Fruit fly (Drosophila melanogaster) whole organism, prepupa: ENCODE data around the gene CG7322.

Experiments
- Blimp-1 ChIP-seq: fragments of 200-800 bp; sonication (Bioruptor generic); optimal IDR thresholded peaks from 3 replicates; lab custom pipeline; 2017; ENCODE audit warnings: missing biosample characterization, missing genetic modification characterization, mild to moderate bottlenecking, moderate library complexity, missing genetic modification reagents
- CG10669 ChIP-seq: fragments of 200-800 bp; sonication (Bioruptor generic); optimal IDR thresholded peaks from 3 replicates; lab custom pipeline; 2018; ENCODE audit warnings: missing biosample characterization, mild to moderate bottlenecking, missing genetic modification characterization, moderate library complexity
- CG11294 ChIP-seq: fragments of 200-800 bp; sonication (Bioruptor generic); IDR thresholded peaks from 2 replicates; pipeline ENCODE4 v1.3.6; 2022; ENCODE audit warnings: missing biosample characterization, missing genetic modification characterization
- CG11762 ChIP-seq: fragments of 200-800 bp; sonication (Bioruptor generic); optimal IDR thresholded peaks from 3 replicates; lab custom pipeline; 2016; ENCODE audit warnings: missing biosample characterization, missing genetic modification characterization; ENCODE audit not compliant: insufficient read depth
- CG11902 ChIP-seq: fragments of 200-800 bp; sonication (Bioruptor generic); optimal IDR thresholded peaks from 3 replicates; lab custom pipeline; 2016; ENCODE audit warnings: missing biosample characterization, missing genetic modification characterization
- CG15336 ChIP-seq: fragments of 200-800 bp; sonication (Bioruptor generic); IDR thresholded peaks from 2 replicates; pipeline ENCODE4 v1.3.6; 2022; ENCODE audit warnings: missing biosample characterization, missing genetic modification characterization
- CG16779 ChIP-seq: fragments of 200-800 bp; sonication (Bioruptor generic); optimal IDR thresholded peaks from 3 replicates; lab custom pipeline; 2017; ENCODE audit warnings: missing biosample characterization, mild to moderate bottlenecking, missing genetic modification characterization
- CG3032 ChIP-seq: fragments of 200-800 bp; optimal IDR thresholded peaks from 2 replicates; lab custom pipeline; 2019; ENCODE audit warnings: missing biosample characterization, mild to moderate bottlenecking, missing genetic modification characterization, moderate library complexity
- CG31627 ChIP-seq: fragments of 200-800 bp; sonication (Bioruptor generic); optimal IDR thresholded peaks from 3 replicates; lab custom pipeline; 2016; ENCODE audit warnings: missing biosample characterization, missing genetic modification characterization
- CG32006 ChIP-seq: fragments of 200-800 bp; sonication (Bioruptor generic); optimal IDR thresholded peaks from 3 replicates; lab custom pipeline; 2017; ENCODE audit warnings: missing biosample characterization, mild to moderate bottlenecking, missing genetic modification characterization
- CG34406 ChIP-seq: fragments of 200-800 bp; sonication (Bioruptor generic); optimal IDR thresholded peaks from 3 replicates; lab custom pipeline; 2016; ENCODE audit warnings: missing biosample characterization, missing genetic modification characterization
- CG3919 ChIP-seq: fragments of 200-800 bp; sonication (Bioruptor generic); optimal IDR thresholded peaks from 3 replicates; lab custom pipeline; 2016; ENCODE audit warnings: missing biosample characterization, missing genetic modification characterization
- CG4318 ChIP-seq: fragments of 200-800 bp; sonication (Bioruptor generic); optimal IDR thresholded peaks from 3 replicates; lab custom pipeline; 2017; ENCODE audit warnings: missing biosample characterization, mild to moderate bottlenecking, missing genetic modification characterization
- CG6163 ChIP-seq: fragments of 200-800 bp; sonication (Bioruptor generic); IDR thresholded peaks from 3 replicates; pipeline ENCODE4 v1.3.6; 2022; ENCODE audit warnings: missing biosample characterization, missing genetic modification characterization
- CG6276 ChIP-seq: fragments of 200-800 bp; sonication (Bioruptor generic); optimal IDR thresholded peaks from 2 replicates; lab custom pipeline; 2017; ENCODE audit warnings: missing biosample characterization, mild to moderate bottlenecking, missing genetic modification characterization
- CG6792 ChIP-seq: fragments of 200-800 bp; sonication (Bioruptor generic); optimal IDR thresholded peaks from 3 replicates; lab custom pipeline; 2016; ENCODE audit warnings: missing biosample characterization, missing genetic modification characterization
- CG6808 ChIP-seq: fragments of 200-800 bp; sonication (Bioruptor generic); optimal IDR thresholded peaks from 3 replicates; lab custom pipeline; 2017; ENCODE audit warnings: missing biosample characterization, missing genetic modification characterization, mild to moderate bottlenecking, moderate library complexity, missing genetic modification reagents
- CG6854 ChIP-seq: fragments of 200-800 bp; sonication (Bioruptor generic); optimal IDR thresholded peaks from 2 replicates; lab custom pipeline; 2017; ENCODE audit warnings: missing biosample characterization, mild to moderate bottlenecking, missing genetic modification characterization
- CG7368 ChIP-seq: fragments of 200-800 bp; sonication (Bioruptor generic); optimal IDR thresholded peaks from 3 replicates; lab custom pipeline; 2016; ENCODE audit warnings: missing biosample characterization, missing genetic modification characterization
- CG8119 ChIP-seq: fragments of 200-800 bp; sonication (Bioruptor generic); IDR thresholded peaks from 3 replicates; pipeline ENCODE4 v1.3.6; 2022; ENCODE audit warnings: missing biosample characterization, missing genetic modification characterization
- CG8319 ChIP-seq: fragments of 200-800 bp; sonication (Bioruptor generic); optimal IDR thresholded peaks from 3 replicates; lab custom pipeline; 2016; ENCODE audit warnings: missing biosample characterization, missing genetic modification characterization
- CG9139 ChIP-seq: fragments of 200-800 bp; sonication (Bioruptor generic); optimal IDR thresholded peaks from 3 replicates; lab custom pipeline; 2017; ENCODE audit warnings: missing biosample characterization, mild to moderate bottlenecking, missing genetic modification characterization
- Eip75B ChIP-seq: fragments of 200-800 bp; sonication (Bioruptor generic); optimal IDR thresholded peaks from 3 replicates; lab custom pipeline; 2016; ENCODE audit warnings: missing biosample characterization, missing genetic modification characterization
- Eip78C ChIP-seq: fragments of 200-800 bp; sonication (Bioruptor generic); peaks from one replicate; lab custom pipeline; 2016; ENCODE audit warnings: missing biosample characterization, missing genetic modification characterization
- Ets96B ChIP-seq: fragments of 200-800 bp; optimal IDR thresholded peaks from 2 replicates; lab custom pipeline; 2019; ENCODE audit warnings: missing biosample characterization, mild to moderate bottlenecking, missing genetic modification characterization, moderate library complexity
- Gug ChIP-seq: fragments of 200-800 bp; sonication (Bioruptor generic); IDR thresholded peaks from 2 replicates; pipeline ENCODE4 v1.3.6; 2022; ENCODE audit warnings: missing biosample characterization, missing genetic modification characterization
- Hr38 ChIP-seq: sonication (Bioruptor generic); optimal IDR thresholded peaks from 2 replicates; lab custom pipeline; 2016; ENCODE audit warnings: missing biosample characterization, missing genetic modification characterization
- Hr39 ChIP-seq: fragments of 200-800 bp; sonication (Bioruptor generic); optimal IDR thresholded peaks from 2 replicates; lab custom pipeline; 2016; ENCODE audit warnings: missing biosample characterization, missing genetic modification characterization
- OdsH ChIP-seq: fragments of 200-800 bp; sonication (Bioruptor generic); optimal IDR thresholded peaks from 3 replicates; lab custom pipeline; 2016; ENCODE audit warnings: missing biosample characterization, missing genetic modification characterization
- Smox ChIP-seq: fragments of 200-800 bp; sonication (Bioruptor generic); optimal IDR thresholded peaks from 3 replicates; lab custom pipeline; 2016; ENCODE audit warnings: missing biosample characterization, missing genetic modification characterization
- Sox14 ChIP-seq: fragments of 200-800 bp; sonication (Bioruptor generic); optimal IDR thresholded peaks from 3 replicates; lab custom pipeline; 2016; ENCODE audit warnings: missing biosample characterization, missing genetic modification characterization
- Sox15 ChIP-seq: fragments of 200-800 bp; sonication (Bioruptor generic); optimal IDR thresholded peaks from 3 replicates; lab custom pipeline; 2016; ENCODE audit warnings: missing biosample characterization, missing genetic modification characterization
- achi ChIP-seq: fragments of 200-800 bp; sonication (Bioruptor generic); optimal IDR thresholded peaks from 3 replicates; lab custom pipeline; 2016; ENCODE audit warnings: missing biosample characterization, missing genetic modification characterization
- acj6 ChIP-seq: fragments of 200-800 bp; sonication (Bioruptor generic); optimal IDR thresholded peaks from 3 replicates; lab custom pipeline; 2016; ENCODE audit warnings: missing biosample characterization, missing genetic modification characterization
- dsx ChIP-seq: fragments of 200-800 bp; optimal IDR thresholded peaks from 3 replicates; lab custom pipeline; 2019; ENCODE audit warnings: missing biosample characterization, mild to moderate bottlenecking, missing genetic modification characterization, moderate library complexity; ENCODE audit not compliant: poor library complexity, severe bottlenecking
- eg ChIP-seq: fragments of 200-800 bp; sonication (Bioruptor generic); IDR thresholded peaks from 3 replicates; pipeline ENCODE4 v1.3.6; 2022; ENCODE audit warnings: missing biosample characterization, missing genetic modification characterization
- esn ChIP-seq: fragments of 200-800 bp; sonication (Bioruptor generic); optimal IDR thresholded peaks from 2 replicates; lab custom pipeline; 2016; ENCODE audit warnings: missing biosample characterization, mild to moderate bottlenecking, missing genetic modification characterization, moderate library complexity
- fd59A ChIP-seq: fragments of 200-800 bp; sonication (Bioruptor generic); optimal IDR thresholded peaks from 2 replicates; lab custom pipeline; 2017; ENCODE audit warnings: missing biosample characterization, mild to moderate bottlenecking, missing genetic modification characterization, missing genetic modification reagents
- fd85E ChIP-seq: fragments of 200-800 bp; sonication (Bioruptor generic); optimal IDR thresholded peaks from 3 replicates; lab custom pipeline; 2016; ENCODE audit warnings: missing biosample characterization, missing genetic modification characterization
- pdm3 ChIP-seq: fragments of 200-800 bp; sonication (Bioruptor generic); optimal IDR thresholded peaks from 3 replicates; lab custom pipeline; 2016; ENCODE audit warnings: missing biosample characterization, missing genetic modification characterization
- salr ChIP-seq, 2 experiments: fragments of 200-800 bp; sonication (Bioruptor generic); optimal IDR thresholded peaks; 3 replicates each; lab custom pipeline; 2016 to 2018; ENCODE audit warnings: missing biosample characterization in 2 of 2, missing genetic modification characterization in 2 of 2, mild to moderate bottlenecking in 1 of 2
- spab ChIP-seq: fragments of 200-800 bp; sonication (Bioruptor generic); optimal IDR thresholded peaks from 2 replicates; lab custom pipeline; 2017; ENCODE audit warnings: missing biosample characterization, mild to moderate bottlenecking, missing genetic modification characterization, missing genetic modification reagents
- ss ChIP-seq, 2 experiments: fragments of 200-800 bp; sonication (Bioruptor generic); optimal IDR thresholded peaks; 2 replicates in 1 of 2; 3 replicates in 1 of 2; lab custom pipeline; 2017 to 2018; ENCODE audit warnings: mild to moderate bottlenecking in 2 of 2, missing biosample characterization in 2 of 2, missing genetic modification characterization in 2 of 2, moderate library complexity in 1 of 2
- svp ChIP-seq: fragments of 200-800 bp; sonication (Bioruptor generic); peaks from one replicate; lab custom pipeline; 2016; ENCODE audit warnings: missing biosample characterization, missing genetic modification characterization
- topi ChIP-seq: fragments of 200-800 bp; sonication (Bioruptor generic); optimal IDR thresholded peaks from 3 replicates; lab custom pipeline; 2016; ENCODE audit warnings: missing biosample characterization, missing genetic modification characterization
- vri ChIP-seq: fragments of 200-800 bp; sonication (Bioruptor generic); optimal IDR thresholded peaks from 3 replicates; lab custom pipeline; 2016; ENCODE audit warnings: missing biosample characterization, mild to moderate bottlenecking, missing genetic modification characterization

The CG7322 gene

DNA sequence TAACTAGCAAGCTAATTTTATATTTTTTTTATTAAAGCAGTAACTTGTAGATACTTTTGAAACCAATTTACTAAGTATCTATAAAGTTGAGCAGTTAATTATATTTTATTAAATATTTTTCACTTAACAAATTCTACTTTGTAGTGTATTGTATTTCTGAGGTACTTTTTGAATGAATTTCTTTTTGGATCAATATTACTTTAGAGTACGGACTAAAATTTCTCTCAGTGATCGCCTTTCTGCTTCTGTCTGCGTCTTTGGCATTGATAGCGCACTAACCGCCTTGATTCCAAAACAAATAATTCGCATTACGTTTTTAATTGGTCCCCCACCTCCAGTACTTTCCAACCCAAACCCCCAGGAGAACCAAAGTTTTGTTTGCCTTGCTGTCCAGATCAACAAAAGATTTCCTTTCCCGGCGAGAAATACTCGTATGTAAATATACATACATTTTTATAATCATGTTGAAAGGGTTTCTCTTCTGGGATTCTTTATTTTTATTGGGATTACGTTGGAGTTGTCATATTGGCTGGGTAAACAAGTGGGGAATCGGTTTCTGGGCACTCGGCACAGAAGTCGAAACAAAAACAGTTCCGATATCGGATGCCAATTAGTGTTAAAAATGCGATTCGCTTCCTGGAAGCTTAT, 18.5 kb downstream of the CG7322 start (continued):
- TF ChIP-seq vri (GFP tag; lab: Kevin White, UChicago), result peak; percentile 6
- no peak for TF ChIP-seq CG11902
- TF ChIP-seq CG10669 (GFP tag; lab: Kevin White, UChicago), result peak; percentile 45
- peak; percentile 22 for TF ChIP-seq Smox
- no peak for TF ChIP-seq fd85E
- TF ChIP-seq CG16779 (tag; lab: Kevin White, UChicago), result no peak
- TF ChIP-seq CG6854 (GFP tag; lab: Kevin White, UChicago), result peak; percentile 25
- TF ChIP-seq CG31627, result no peak
- peak in 1 of 2 experiments; percentile 4 for TF ChIP-seq salr (GFP tag; optimal IDR thresholded peaks at IDR 0.05; lab: Kevin White, UChicago)
- no peak for TF ChIP-seq dsx (GFP tag; lab: Kevin White, UChicago)
- TF ChIP-seq Eip78C, result peak; percentile 64
- 0 out of 3 replicates have a peak, but pooled peaks have one; percentile 21 for TF ChIP-seq CG8119 (GFP tag; lab: Robert Waterston, UW)
- TF ChIP-seq acj6, result peak; percentile 5
- TF ChIP-seq CG7368, result no peak
- TF ChIP-seq CG6808 (GFP tag; lab: Kevin White, UChicago), result peak; percentile 30

dm6 chrX:18838470-18838869, 19.1 kb downstream of the CG7322 start:
- TF ChIP-seq CG6276 (GFP tag; lab: Kevin White, UChicago) (no peak), eg (no peak), Ets96B (tag; lab: Kevin White, UChicago) (no peak), CG11294 (GFP tag; lab: Robert Waterston, UW) (no peak), CG6854 (GFP tag; lab: Kevin White, UChicago) (no peak), CG4318 (GFP tag; lab: Kevin White, UChicago) (no peak), topi (GFP tag; lab: Kevin White, UChicago) (no peak)

DNA sequence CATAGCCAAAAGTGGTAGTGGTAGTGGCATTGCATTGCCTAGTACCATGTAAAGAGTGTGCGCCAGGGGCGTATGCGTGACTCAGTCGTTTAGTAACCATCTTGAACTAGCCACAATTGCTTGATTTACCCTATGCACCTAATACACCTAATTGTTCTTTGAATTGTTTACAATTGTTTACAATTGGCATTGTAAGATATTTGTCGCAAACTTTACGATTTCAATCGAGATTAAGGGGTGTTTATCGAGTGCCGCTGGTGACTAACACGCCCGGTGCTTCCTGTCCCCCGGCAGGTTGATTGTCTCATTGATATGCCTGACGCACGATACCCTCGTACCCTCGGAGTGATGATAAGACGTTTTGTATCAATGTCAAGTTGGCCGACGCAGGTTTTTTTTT, 20.5 kb downstream of the CG7322 start:
- TF ChIP-seq fd59A (GFP tag; lab: Kevin White, UChicago), result peak; percentile 7
- TF ChIP-seq spab, result no peak
- peak; percentile 48 for TF ChIP-seq CG32006 (GFP tag; lab: Kevin White, UChicago)
- TF ChIP-seq acj6, result peak; percentile 12
- peak; percentile 7 for TF ChIP-seq CG6792 (GFP tag; lab: Kevin White, UChicago)
- no peak for TF ChIP-seq Sox14 (GFP tag; lab: Kevin White, UChicago)
- TF ChIP-seq CG11762, result no peak
- no peak for TF ChIP-seq CG9139
- TF ChIP-seq CG16779 (tag; lab: Kevin White, UChicago), result no peak
- no peak for TF ChIP-seq CG7368
- no peak for TF ChIP-seq Gug (GFP tag; lab: Robert Waterston, UW)
- TF ChIP-seq salr (GFP tag; optimal IDR thresholded peaks at IDR 0.05; lab: Kevin White, UChicago), result no peak
- TF ChIP-seq topi (GFP tag; lab: Kevin White, UChicago), result no peak
- peak; percentile 36 for TF ChIP-seq CG3032
- TF ChIP-seq Blimp-1 (GFP tag; lab: Kevin White, UChicago), result no peak
- peak; percentile 23 for TF ChIP-seq Eip75B (GFP tag; lab: Kevin White, UChicago)
- no peak for TF ChIP-seq CG3919 (GFP tag; lab: Kevin White, UChicago)
- TF ChIP-seq svp (GFP tag; lab: Kevin White, UChicago), result peak; percentile 77
- TF ChIP-seq esn, result no peak
- TF ChIP-seq Ets96B (tag; lab: Kevin White, UChicago), result no peak
- peak; percentile 17 for TF ChIP-seq Hr39 (GFP tag; lab: Kevin White, UChicago)
- no peak for TF ChIP-seq CG8319 (GFP tag; lab: Kevin White, UChicago)
- TF ChIP-seq Hr38 (GFP tag; lab: Kevin White, UChicago), result no peak
- peak; percentile 77 for TF ChIP-seq Eip78C
- no peak for TF ChIP-seq CG31627
- TF ChIP-seq Sox15 (GFP tag; lab: Kevin White, UChicago), result no peak
- TF ChIP-seq pdm3 (GFP tag; lab: Kevin White, UChicago), result peak; percentile 40
- peak; percentile 22 for TF ChIP-seq OdsH (GFP tag; lab: Kevin White, UChicago)
- TF ChIP-seq CG6163, result no peak
- no peak for TF ChIP-seq fd85E
- no peak for TF ChIP-seq CG11294 (GFP tag; lab: Robert Waterston, UW)
- TF ChIP-seq achi, result peak; percentile 11
- no peak for TF ChIP-seq CG10669 (GFP tag; lab: Kevin White, UChicago)
- TF ChIP-seq CG6854 (GFP tag; lab: Kevin White, UChicago), result no peak
- TF ChIP-seq CG15336 (GFP tag; lab: Robert Waterston, UW), result no peak
- no peak for TF ChIP-seq ss (GFP tag; optimal IDR thresholded peaks at IDR 0.05; lab: Kevin White, UChicago)
- peak; percentile 45; the same call in 2 of the 3 replicates for TF ChIP-seq CG8119 (GFP tag; lab: Robert Waterston, UW)
- TF ChIP-seq CG34406, result no peak
